Fruit fly (Drosophila melanogaster) whole organism, wandering third instar larva: ENCODE results near the gene Gr93d.
A peak's percentile ranks its signal among the peaks of the same experiment; 100 is the strongest.

Experiments used
- Abd-B ChIP-seq: fragments of >200 bp; optimal IDR thresholded peaks from 2 replicates; lab custom pipeline; 2017; ENCODE audit warnings: missing biosample characterization, missing genetic modification characterization
- CG32264 ChIP-seq: fragments of 200-800 bp; sonication (Bioruptor generic); optimal IDR thresholded peaks from 2 replicates; lab custom pipeline; 2016; ENCODE audit warnings: missing biosample characterization, missing genetic modification characterization
- CG9705 ChIP-seq: fragments of 200-800 bp; sonication (Bioruptor generic); optimal IDR thresholded peaks from 2 replicates; lab custom pipeline; 2018; ENCODE audit warnings: missing biosample characterization, mild to moderate bottlenecking, missing genetic modification characterization
- CrebA ChIP-seq: fragments of 200-800 bp; sonication (Bioruptor generic); optimal IDR thresholded peaks from 2 replicates; lab custom pipeline; 2016; ENCODE audit warnings: missing biosample characterization, mild to moderate bottlenecking, missing genetic modification characterization, borderline replicate concordance
- Dfd ChIP-seq: fragments of >200 bp; optimal IDR thresholded peaks from 2 replicates; lab custom pipeline; 2017; ENCODE audit warnings: missing biosample characterization, missing genetic modification characterization
- Dif ChIP-seq: fragments of 200-275, 200-300 bp; sonication (Bioruptor generic); optimal IDR thresholded peaks from 2 replicates; lab custom pipeline; 2018; ENCODE audit warnings: missing biosample characterization, missing genetic modification characterization; ENCODE audit not compliant: partially characterized antibody
- GATAd ChIP-seq: sonication (Bioruptor generic); optimal IDR thresholded peaks from 2 replicates; lab custom pipeline; 2016; ENCODE audit warnings: missing biosample characterization, missing genetic modification characterization
- HLH106 ChIP-seq: fragments of 200-800 bp; optimal IDR thresholded peaks from 3 replicates; lab custom pipeline; 2019; ENCODE audit warnings: missing biosample characterization, mild to moderate bottlenecking, missing genetic modification characterization, moderate library complexity
- Hnf4 ChIP-seq: fragments of 200-800 bp; sonication (Bioruptor generic); optimal IDR thresholded peaks from 2 replicates; lab custom pipeline; 2016; ENCODE audit warnings: missing biosample characterization, mild to moderate bottlenecking, missing genetic modification characterization
- Hr78 ChIP-seq: fragments of >200 bp; optimal IDR thresholded peaks from 2 replicates; lab custom pipeline; 2017; ENCODE audit warnings: missing biosample characterization, missing genetic modification characterization
- Hr83 ChIP-seq: fragments of 200-300 bp; sonication (Bioruptor generic); optimal IDR thresholded peaks from 2 replicates; lab custom pipeline; 2016; ENCODE audit warnings: missing biosample characterization, mild to moderate bottlenecking, missing genetic modification characterization, moderate library complexity; ENCODE audit not compliant: poor library complexity, severe bottlenecking
- Jra ChIP-seq: sonication (Bioruptor generic); optimal IDR thresholded peaks from 2 replicates; lab custom pipeline; 2016; ENCODE audit warnings: missing biosample characterization, missing genetic modification characterization
- Mio ChIP-seq: sonication (Bioruptor generic); optimal IDR thresholded peaks from 2 replicates; lab custom pipeline; 2016; ENCODE audit warnings: missing biosample characterization, missing genetic modification characterization
- Myc ChIP-seq: fragments of >200 bp; optimal IDR thresholded peaks from 2 replicates; lab custom pipeline; 2017
- N ChIP-seq: fragments of >200 bp; optimal IDR thresholded peaks from 2 replicates; lab custom pipeline; 2018; ENCODE audit warnings: missing biosample characterization, missing external identifiers, missing genetic modification characterization
- OdsH ChIP-seq: fragments of 200-800 bp; sonication (Bioruptor generic); optimal IDR thresholded peaks from 2 replicates; lab custom pipeline; 2016; ENCODE audit warnings: missing biosample characterization, mild to moderate bottlenecking, missing genetic modification characterization
- Rel ChIP-seq, 2 experiments: fragments of 200-800 bp; sonication (Bioruptor generic) in 1 of 2; optimal IDR thresholded peaks; 2 replicates in 1 of 2; 3 replicates in 1 of 2; lab custom pipeline; 2016 to 2019; ENCODE audit warnings: mild to moderate bottlenecking in 2 of 2, missing biosample characterization in 2 of 2, missing genetic modification characterization in 2 of 2, moderate library complexity in 1 of 2
- Sp1 ChIP-seq: fragments of 200-800 bp; sonication (Bioruptor generic); optimal IDR thresholded peaks from 3 replicates; lab custom pipeline; 2019; ENCODE audit warnings: missing biosample characterization, mild to moderate bottlenecking, missing genetic modification characterization, moderate library complexity
- Vsx2 ChIP-seq: fragments of 200-300, 225-300 bp; sonication (Bioruptor generic); optimal IDR thresholded peaks from 2 replicates; lab custom pipeline; 2018; ENCODE audit warnings: missing biosample characterization, missing genetic modification characterization; ENCODE audit not compliant: partially characterized antibody
- br ChIP-seq: fragments of 200-800 bp; sonication (Bioruptor generic); optimal IDR thresholded peaks from 2 replicates; lab custom pipeline; 2016; ENCODE audit warnings: missing biosample characterization, missing genetic modification characterization
- brk ChIP-seq: fragments of 200-800 bp; sonication (Bioruptor generic); optimal IDR thresholded peaks from 2 replicates; lab custom pipeline; 2016; ENCODE audit warnings: missing biosample characterization, mild to moderate bottlenecking, missing genetic modification characterization
- dl ChIP-seq, 2 experiments: fragments of 175-275, 200-275 bp in 1 of 2; fragments of 200-275 bp in 1 of 2; sonication (Bioruptor generic); optimal IDR thresholded peaks; lab custom pipeline; 2018; ENCODE audit warnings: mild to moderate bottlenecking in 2 of 2, missing biosample characterization in 2 of 2, missing genetic modification characterization in 2 of 2, moderate library complexity in 2 of 2; ENCODE audit not compliant: partially characterized antibody in 2 of 2, insufficient read depth in 1 of 2
- dmrt93B ChIP-seq: fragments of 200-800 bp; sonication (Bioruptor generic); optimal IDR thresholded peaks from 2 replicates; lab custom pipeline; 2018; ENCODE audit warnings: missing biosample characterization, mild to moderate bottlenecking, missing genetic modification characterization
- dsf ChIP-seq: sonication (Bioruptor generic); optimal IDR thresholded peaks from 2 replicates; lab custom pipeline; 2016; ENCODE audit warnings: missing biosample characterization, missing genetic modification characterization, borderline replicate concordance
- ey ChIP-seq: fragments of 200-800 bp; sonication (Bioruptor generic); optimal IDR thresholded peaks from 2 replicates; lab custom pipeline; 2016; ENCODE audit warnings: missing biosample characterization, missing genetic modification characterization
- foxo ChIP-seq, 2 experiments: fragments of 200-800 bp; sonication (Bioruptor generic); optimal IDR thresholded peaks; 2 replicates in 1 of 2; 3 replicates in 1 of 2; lab custom pipeline; 2016 to 2017; ENCODE audit warnings: missing biosample characterization in 2 of 2, missing genetic modification characterization in 2 of 2
- fru ChIP-seq: fragments of 200-800 bp; sonication (Bioruptor generic); optimal IDR thresholded peaks from 3 replicates; lab custom pipeline; 2016; ENCODE audit warnings: missing biosample characterization, mild to moderate bottlenecking, missing genetic modification characterization
- h ChIP-seq: fragments of 200-800 bp; sonication (Bioruptor generic); optimal IDR thresholded peaks from 3 replicates; lab custom pipeline; 2016; ENCODE audit warnings: missing biosample characterization, mild to moderate bottlenecking, missing genetic modification characterization
- jim ChIP-seq: fragments of 175-275, 200-325 bp; sonication (Bioruptor generic); optimal IDR thresholded peaks from 2 replicates; lab custom pipeline; 2016; ENCODE audit warnings: missing biosample characterization, mild to moderate bottlenecking, missing genetic modification characterization
- lola ChIP-seq: fragments of >200 bp; optimal IDR thresholded peaks from 2 replicates; lab custom pipeline; 2017; ENCODE audit warnings: missing biosample characterization, missing genetic modification characterization
- pan ChIP-seq: fragments of >200 bp; optimal IDR thresholded peaks from 2 replicates; lab custom pipeline; 2017
- psq ChIP-seq: fragments of 200-800 bp; sonication (Bioruptor generic); optimal IDR thresholded peaks from 3 replicates; lab custom pipeline; 2017; ENCODE audit warnings: missing biosample characterization, mild to moderate bottlenecking, missing genetic modification characterization, moderate library complexity
- rgr ChIP-seq: fragments of 200-800 bp; sonication (Bioruptor generic); optimal IDR thresholded peaks from 3 replicates; lab custom pipeline; 2016; ENCODE audit warnings: missing biosample characterization, mild to moderate bottlenecking, missing genetic modification characterization
- sage ChIP-seq: fragments of 200-800 bp; sonication (Bioruptor generic); optimal IDR thresholded peaks from 2 replicates; lab custom pipeline; 2016; ENCODE audit warnings: missing biosample characterization, mild to moderate bottlenecking, missing genetic modification characterization
- sv ChIP-seq: fragments of 200-800 bp; sonication (Bioruptor generic); optimal IDR thresholded peaks from 3 replicates; lab custom pipeline; 2016; ENCODE audit warnings: missing biosample characterization, missing genetic modification characterization
- tai ChIP-seq: sonication (Bioruptor generic); optimal IDR thresholded peaks from 2 replicates; lab custom pipeline; 2016; ENCODE audit warnings: missing biosample characterization, missing genetic modification characterization
- usp ChIP-seq: fragments of >200 bp; optimal IDR thresholded peaks from 2 replicates; lab custom pipeline; 2017; ENCODE audit warnings: missing biosample characterization, missing genetic modification characterization
- woc ChIP-seq: sonication (Bioruptor generic); optimal IDR thresholded peaks from 2 replicates; lab custom pipeline; 2016; ENCODE audit warnings: missing biosample characterization, mild to moderate bottlenecking, missing genetic modification characterization

Gr93d gene

dm6 chr3R:21887588-21888007 lies 41.1 kb upstream of the Gr93d start:
- TF ChIP-seq pan (lab: Kevin White, UChicago): no peak
- no peak for TF ChIP-seq Hr78
- no peak for TF ChIP-seq tai
- no peak for TF ChIP-seq sv (GFP tag; lab: Kevin White, UChicago)
- TF ChIP-seq dmrt93B (GFP tag; lab: Kevin White, UChicago): no peak
- no peak for TF ChIP-seq lola (GFP tag; lab: Kevin White, UChicago)
- no peak for TF ChIP-seq Mio (GFP tag; lab: Kevin White, UChicago)
- no peak for TF ChIP-seq Vsx2
- no peak for TF ChIP-seq Abd-B (GFP tag; lab: Kevin White, UChicago)
- TF ChIP-seq jim (GFP tag; lab: Kevin White, UChicago): no peak
- TF ChIP-seq GATAd (GFP tag; lab: Kevin White, UChicago): no peak
- peak; percentile 16 for TF ChIP-seq rgr (GFP tag; lab: Kevin White, UChicago)
- no peak for TF ChIP-seq OdsH
- no peak for TF ChIP-seq CG9705 (GFP tag; lab: Kevin White, UChicago)
- no peak for TF ChIP-seq dl (GFP tag; optimal IDR thresholded peaks at IDR 0.05; lab: Kevin White, UChicago; ENCODE audit: insufficient read depth in 1 of 2, partially characterized antibody in 2 of 2)
- TF ChIP-seq Dif: no peak
- no peak for TF ChIP-seq CrebA (GFP tag; lab: Kevin White, UChicago)
- TF ChIP-seq dsf: no peak
- no peak for TF ChIP-seq Myc (lab: Kevin White, UChicago)
- no peak for TF ChIP-seq N (GFP tag; lab: Kevin White, UChicago)
- peak; percentile 37 for TF ChIP-seq HLH106 (tag; lab: Kevin White, UChicago)
- no peak for TF ChIP-seq Rel (GFP tag; optimal IDR thresholded peaks at IDR 0.05; lab: Kevin White, UChicago)
- TF ChIP-seq Rel (tag; optimal IDR thresholded peaks at IDR 0.05; lab: Kevin White, UChicago): no peak
- no peak for TF ChIP-seq psq (GFP tag; lab: Kevin White, UChicago)
- TF ChIP-seq ey: peak; percentile 33
- TF ChIP-seq woc: peak; percentile 40
- TF ChIP-seq fru (GFP tag; lab: Kevin White, UChicago): peak; percentile 56
- TF ChIP-seq Dfd (GFP tag; lab: Kevin White, UChicago): no peak
- TF ChIP-seq sage: no peak
- TF ChIP-seq Sp1 (GFP tag; lab: Kevin White, UChicago): no peak
- TF ChIP-seq br (GFP tag; lab: Kevin White, UChicago): no peak
- TF ChIP-seq Jra (GFP tag; lab: Kevin White, UChicago): no peak
- no peak for TF ChIP-seq Hr83 (GFP tag; lab: Kevin White, UChicago)
- no peak for TF ChIP-seq CG32264 (GFP tag; lab: Kevin White, UChicago)
- peak; percentile 19 for TF ChIP-seq Hnf4 (GFP tag; lab: Kevin White, UChicago)
- no peak for TF ChIP-seq h
- no peak for TF ChIP-seq brk
- TF ChIP-seq foxo (GFP tag; optimal IDR thresholded peaks at IDR 0.05; lab: Kevin White, UChicago): peak in 1 of 2 experiments; percentile 53
- TF ChIP-seq usp (GFP tag; lab: Kevin White, UChicago): no peak

- no peak for TF ChIP-seq CrebA (GFP tag; lab: Kevin White, UChicago)
- TF ChIP-seq lola (GFP tag; lab: Kevin White, UChicago): no peak
- TF ChIP-seq Sp1 (GFP tag; lab: Kevin White, UChicago): no peak
- TF ChIP-seq psq (GFP tag; lab: Kevin White, UChicago): no peak
- TF ChIP-seq Hnf4 (GFP tag; lab: Kevin White, UChicago): peak; percentile 24
- no peak for TF ChIP-seq dsf
- no peak for TF ChIP-seq woc
- TF ChIP-seq Myc (lab: Kevin White, UChicago): no peak
- TF ChIP-seq Hr83 (GFP tag; lab: Kevin White, UChicago): no peak
- TF ChIP-seq tai: no peak
- no peak for TF ChIP-seq dmrt93B (GFP tag; lab: Kevin White, UChicago)
- no peak for TF ChIP-seq rgr (GFP tag; lab: Kevin White, UChicago)
- TF ChIP-seq sv (GFP tag; lab: Kevin White, UChicago): no peak
- TF ChIP-seq Vsx2: peak; percentile 80
- no peak for TF ChIP-seq usp (GFP tag; lab: Kevin White, UChicago)
Observed at dm6 chr3R:21886861-21887587, 40.6 kb upstream of the Gr93d start, which contains the start of the genes CG6678 and dnd. Gene CG6678, plus strand, starts transcription at chr3R:21887029. Gene dnd, minus strand, starts transcription at chr3R:21887355.
